Fruit fly (Drosophila melanogaster) whole organism, prepupa: ENCODE data around the gene SkpD.

Source experiments
- Blimp-1 ChIP-seq: fragments of 200-800 bp; sonication (Bioruptor generic); optimal IDR thresholded peaks from 3 replicates; lab custom pipeline; 2017; ENCODE audit warnings: missing biosample characterization, missing genetic modification characterization, mild to moderate bottlenecking, moderate library complexity, missing genetic modification reagents
- CG10631 ChIP-seq: fragments of 200-800 bp; sonication (Bioruptor generic); optimal IDR thresholded peaks from 2 replicates; lab custom pipeline; 2016; ENCODE audit warnings: missing biosample characterization, missing genetic modification characterization
- CG10669 ChIP-seq: fragments of 200-800 bp; sonication (Bioruptor generic); optimal IDR thresholded peaks from 3 replicates; lab custom pipeline; 2018; ENCODE audit warnings: missing biosample characterization, mild to moderate bottlenecking, missing genetic modification characterization, moderate library complexity
- CG11294 ChIP-seq: fragments of 200-800 bp; sonication (Bioruptor generic); IDR thresholded peaks from 2 replicates; pipeline ENCODE4 v1.3.6; 2022; ENCODE audit warnings: missing biosample characterization, missing genetic modification characterization
- CG11762 ChIP-seq: fragments of 200-800 bp; sonication (Bioruptor generic); optimal IDR thresholded peaks from 3 replicates; lab custom pipeline; 2016; ENCODE audit warnings: missing biosample characterization, missing genetic modification characterization; ENCODE audit not compliant: insufficient read depth
- CG3032 ChIP-seq: fragments of 200-800 bp; optimal IDR thresholded peaks from 2 replicates; lab custom pipeline; 2019; ENCODE audit warnings: missing biosample characterization, mild to moderate bottlenecking, missing genetic modification characterization, moderate library complexity
- CG31627 ChIP-seq: fragments of 200-800 bp; sonication (Bioruptor generic); optimal IDR thresholded peaks from 3 replicates; lab custom pipeline; 2016; ENCODE audit warnings: missing biosample characterization, missing genetic modification characterization
- CG3919 ChIP-seq: fragments of 200-800 bp; sonication (Bioruptor generic); optimal IDR thresholded peaks from 3 replicates; lab custom pipeline; 2016; ENCODE audit warnings: missing biosample characterization, missing genetic modification characterization
- CG4318 ChIP-seq: fragments of 200-800 bp; sonication (Bioruptor generic); optimal IDR thresholded peaks from 3 replicates; lab custom pipeline; 2017; ENCODE audit warnings: missing biosample characterization, mild to moderate bottlenecking, missing genetic modification characterization
- CG6163 ChIP-seq: fragments of 200-800 bp; sonication (Bioruptor generic); IDR thresholded peaks from 3 replicates; pipeline ENCODE4 v1.3.6; 2022; ENCODE audit warnings: missing biosample characterization, missing genetic modification characterization
- CG6792 ChIP-seq: fragments of 200-800 bp; sonication (Bioruptor generic); optimal IDR thresholded peaks from 3 replicates; lab custom pipeline; 2016; ENCODE audit warnings: missing biosample characterization, missing genetic modification characterization
- CG6854 ChIP-seq: fragments of 200-800 bp; sonication (Bioruptor generic); optimal IDR thresholded peaks from 2 replicates; lab custom pipeline; 2017; ENCODE audit warnings: missing biosample characterization, mild to moderate bottlenecking, missing genetic modification characterization
- CG7368 ChIP-seq: fragments of 200-800 bp; sonication (Bioruptor generic); optimal IDR thresholded peaks from 3 replicates; lab custom pipeline; 2016; ENCODE audit warnings: missing biosample characterization, missing genetic modification characterization
- CG8119 ChIP-seq: fragments of 200-800 bp; sonication (Bioruptor generic); IDR thresholded peaks from 3 replicates; pipeline ENCODE4 v1.3.6; 2022; ENCODE audit warnings: missing biosample characterization, missing genetic modification characterization
- CG8319 ChIP-seq: fragments of 200-800 bp; sonication (Bioruptor generic); optimal IDR thresholded peaks from 3 replicates; lab custom pipeline; 2016; ENCODE audit warnings: missing biosample characterization, missing genetic modification characterization
- CG8632 ChIP-seq: fragments of 200-800 bp; sonication (Bioruptor generic); optimal IDR thresholded peaks from 3 replicates; lab custom pipeline; 2016; ENCODE audit warnings: missing biosample characterization, missing genetic modification characterization
- Eip75B ChIP-seq: fragments of 200-800 bp; sonication (Bioruptor generic); optimal IDR thresholded peaks from 3 replicates; lab custom pipeline; 2016; ENCODE audit warnings: missing biosample characterization, missing genetic modification characterization
- Eip78C ChIP-seq: fragments of 200-800 bp; sonication (Bioruptor generic); peaks from one replicate; lab custom pipeline; 2016; ENCODE audit warnings: missing biosample characterization, missing genetic modification characterization
- Eip93F ChIP-seq: fragments of 200-800 bp; sonication (Bioruptor generic); optimal IDR thresholded peaks from 2 replicates; lab custom pipeline; 2016; ENCODE audit warnings: missing biosample characterization, mild to moderate bottlenecking, missing genetic modification characterization
- Ets21C ChIP-seq: fragments of 200-800 bp; sonication (Bioruptor generic); optimal IDR thresholded peaks from 3 replicates; lab custom pipeline; 2016; ENCODE audit warnings: missing biosample characterization, missing genetic modification characterization
- Gug ChIP-seq: fragments of 200-800 bp; sonication (Bioruptor generic); IDR thresholded peaks from 2 replicates; pipeline ENCODE4 v1.3.6; 2022; ENCODE audit warnings: missing biosample characterization, missing genetic modification characterization
- Hr38 ChIP-seq: sonication (Bioruptor generic); optimal IDR thresholded peaks from 2 replicates; lab custom pipeline; 2016; ENCODE audit warnings: missing biosample characterization, missing genetic modification characterization
- Hr4 ChIP-seq: fragments of 200-800 bp; sonication (Bioruptor generic); optimal IDR thresholded peaks from 3 replicates; lab custom pipeline; 2016; ENCODE audit warnings: missing biosample characterization, missing genetic modification characterization
- Lpt ChIP-seq: fragments of 200-800 bp; sonication (Bioruptor generic); optimal IDR thresholded peaks from 3 replicates; lab custom pipeline; 2016; ENCODE audit warnings: missing biosample characterization, missing genetic modification characterization
- Met ChIP-seq: fragments of 200-800 bp; sonication (Bioruptor generic); optimal IDR thresholded peaks from 3 replicates; lab custom pipeline; 2016; ENCODE audit warnings: missing biosample characterization, missing genetic modification characterization
- OdsH ChIP-seq: fragments of 200-800 bp; sonication (Bioruptor generic); optimal IDR thresholded peaks from 3 replicates; lab custom pipeline; 2016; ENCODE audit warnings: missing biosample characterization, missing genetic modification characterization
- Smox ChIP-seq: fragments of 200-800 bp; sonication (Bioruptor generic); optimal IDR thresholded peaks from 3 replicates; lab custom pipeline; 2016; ENCODE audit warnings: missing biosample characterization, missing genetic modification characterization
- Sox102F ChIP-seq: fragments of 200-800 bp; sonication (Bioruptor generic); optimal IDR thresholded peaks from 2 replicates; lab custom pipeline; 2016; ENCODE audit warnings: missing biosample characterization, mild to moderate bottlenecking, missing genetic modification characterization
- Sox14 ChIP-seq: fragments of 200-800 bp; sonication (Bioruptor generic); optimal IDR thresholded peaks from 3 replicates; lab custom pipeline; 2016; ENCODE audit warnings: missing biosample characterization, missing genetic modification characterization
- Sox15 ChIP-seq: fragments of 200-800 bp; sonication (Bioruptor generic); optimal IDR thresholded peaks from 3 replicates; lab custom pipeline; 2016; ENCODE audit warnings: missing biosample characterization, missing genetic modification characterization
- achi ChIP-seq: fragments of 200-800 bp; sonication (Bioruptor generic); optimal IDR thresholded peaks from 3 replicates; lab custom pipeline; 2016; ENCODE audit warnings: missing biosample characterization, missing genetic modification characterization
- acj6 ChIP-seq: fragments of 200-800 bp; sonication (Bioruptor generic); optimal IDR thresholded peaks from 3 replicates; lab custom pipeline; 2016; ENCODE audit warnings: missing biosample characterization, missing genetic modification characterization
- cyc ChIP-seq: fragments of 200-800 bp; sonication (Bioruptor generic); optimal IDR thresholded peaks from 3 replicates; lab custom pipeline; 2016; ENCODE audit warnings: missing biosample characterization, missing genetic modification characterization
- dsx ChIP-seq: fragments of 200-800 bp; optimal IDR thresholded peaks from 3 replicates; lab custom pipeline; 2019; ENCODE audit warnings: missing biosample characterization, mild to moderate bottlenecking, missing genetic modification characterization, moderate library complexity; ENCODE audit not compliant: poor library complexity, severe bottlenecking
- esn ChIP-seq: fragments of 200-800 bp; sonication (Bioruptor generic); optimal IDR thresholded peaks from 2 replicates; lab custom pipeline; 2016; ENCODE audit warnings: missing biosample characterization, mild to moderate bottlenecking, missing genetic modification characterization, moderate library complexity
- fd59A ChIP-seq: fragments of 200-800 bp; sonication (Bioruptor generic); optimal IDR thresholded peaks from 2 replicates; lab custom pipeline; 2017; ENCODE audit warnings: missing biosample characterization, mild to moderate bottlenecking, missing genetic modification characterization, missing genetic modification reagents
- fd85E ChIP-seq: fragments of 200-800 bp; sonication (Bioruptor generic); optimal IDR thresholded peaks from 3 replicates; lab custom pipeline; 2016; ENCODE audit warnings: missing biosample characterization, missing genetic modification characterization
- fkh ChIP-seq: fragments of 200-800 bp; sonication (Bioruptor generic); optimal IDR thresholded peaks from 3 replicates; lab custom pipeline; 2017; ENCODE audit warnings: missing biosample characterization, mild to moderate bottlenecking, missing genetic modification characterization, moderate library complexity
- lz ChIP-seq: fragments of 200-800 bp; sonication (Bioruptor generic); optimal IDR thresholded peaks from 3 replicates; lab custom pipeline; 2016; ENCODE audit warnings: missing biosample characterization, missing genetic modification characterization
- net ChIP-seq: fragments of 200-800 bp; sonication (Bioruptor generic); optimal IDR thresholded peaks from 3 replicates; lab custom pipeline; 2016; ENCODE audit warnings: missing biosample characterization, missing genetic modification characterization
- pdm3 ChIP-seq: fragments of 200-800 bp; sonication (Bioruptor generic); optimal IDR thresholded peaks from 3 replicates; lab custom pipeline; 2016; ENCODE audit warnings: missing biosample characterization, missing genetic modification characterization
- salr ChIP-seq, 2 experiments: fragments of 200-800 bp; sonication (Bioruptor generic); optimal IDR thresholded peaks; 3 replicates each; lab custom pipeline; 2016 to 2018; ENCODE audit warnings: missing biosample characterization in 2 of 2, missing genetic modification characterization in 2 of 2, mild to moderate bottlenecking in 1 of 2
- spab ChIP-seq: fragments of 200-800 bp; sonication (Bioruptor generic); optimal IDR thresholded peaks from 2 replicates; lab custom pipeline; 2017; ENCODE audit warnings: missing biosample characterization, mild to moderate bottlenecking, missing genetic modification characterization, missing genetic modification reagents
- svp ChIP-seq: fragments of 200-800 bp; sonication (Bioruptor generic); peaks from one replicate; lab custom pipeline; 2016; ENCODE audit warnings: missing biosample characterization, missing genetic modification characterization
- topi ChIP-seq: fragments of 200-800 bp; sonication (Bioruptor generic); optimal IDR thresholded peaks from 3 replicates; lab custom pipeline; 2016; ENCODE audit warnings: missing biosample characterization, missing genetic modification characterization
- vri ChIP-seq: fragments of 200-800 bp; sonication (Bioruptor generic); optimal IDR thresholded peaks from 3 replicates; lab custom pipeline; 2016; ENCODE audit warnings: missing biosample characterization, mild to moderate bottlenecking, missing genetic modification characterization

The SkpD gene

dm6 chrX:19846701-19847383 lies 34.3 kb downstream of the SkpD start (continued):
- peak; percentile 96 for TF ChIP-seq Sox14 (GFP tag; lab: Kevin White, UChicago)
- TF ChIP-seq Hr4 (GFP tag; lab: Kevin White, UChicago): peak; percentile 96
- peak; percentile 95 for TF ChIP-seq CG6792 (GFP tag; lab: Kevin White, UChicago)
- peak; percentile 88 for TF ChIP-seq Hr38
- peak; percentile 91 for TF ChIP-seq CG10669 (GFP tag; lab: Kevin White, UChicago)
- TF ChIP-seq Sox102F (GFP tag; lab: Kevin White, UChicago): peak; percentile 94
- peak; percentile 90 for TF ChIP-seq dsx (GFP tag; lab: Kevin White, UChicago)
- TF ChIP-seq CG8632: peak; percentile 91
- TF ChIP-seq CG10631 (GFP tag; lab: Kevin White, UChicago): peak; percentile 94
- peak; percentile 95 for TF ChIP-seq CG6854
- peak; percentile 96 for TF ChIP-seq lz (GFP tag; lab: Kevin White, UChicago)
- peak; percentile 94 for TF ChIP-seq CG7368
- peak; percentile 94 for TF ChIP-seq Gug (GFP tag; lab: Robert Waterston, UW)
- TF ChIP-seq CG8319 (GFP tag; lab: Kevin White, UChicago): peak; percentile 90
- TF ChIP-seq CG6163 (GFP tag; lab: Robert Waterston, UW): peak; percentile 97
- TF ChIP-seq CG4318: peak; percentile 94
- peak; percentile 96 for TF ChIP-seq cyc (GFP tag; lab: Kevin White, UChicago)
- TF ChIP-seq CG11294 (GFP tag; lab: Robert Waterston, UW): peak; percentile 93
- peak; percentile 97 for TF ChIP-seq svp (GFP tag; lab: Kevin White, UChicago)
- TF ChIP-seq Smox (GFP tag; lab: Kevin White, UChicago): peak; percentile 93
- TF ChIP-seq Met: peak; percentile 96
- TF ChIP-seq CG11762: peak; percentile 86
- TF ChIP-seq Sox15: peak; percentile 94
- peak; percentile 95 for TF ChIP-seq Ets21C (GFP tag; lab: Kevin White, UChicago)
- peak; percentile 96 for TF ChIP-seq CG3032 (tag; lab: Kevin White, UChicago)
- peak; percentile 98 for TF ChIP-seq Eip78C (GFP tag; lab: Kevin White, UChicago)
- TF ChIP-seq fd85E (GFP tag; lab: Kevin White, UChicago): peak; percentile 79
- TF ChIP-seq Eip75B (GFP tag; lab: Kevin White, UChicago): peak; percentile 94
- TF ChIP-seq achi (GFP tag; lab: Kevin White, UChicago): peak; percentile 94
- peak; percentile 97 for TF ChIP-seq pdm3 (GFP tag; lab: Kevin White, UChicago)
- TF ChIP-seq salr (GFP tag; optimal IDR thresholded peaks at IDR 0.05; lab: Kevin White, UChicago): peak; percentile 90 to 92
- TF ChIP-seq CG8119 (GFP tag; lab: Robert Waterston, UW): peak; percentile 92
- peak; percentile 84 for TF ChIP-seq Blimp-1 (GFP tag; lab: Kevin White, UChicago)
- peak; percentile 68 for TF ChIP-seq vri

dm6 chrX:19848342-19848793 lies 35.8 kb downstream of the SkpD start:
- peak; percentile 72 for TF ChIP-seq net (GFP tag; lab: Kevin White, UChicago)
- TF ChIP-seq spab: peak; percentile 0
- peak; percentile 44 for TF ChIP-seq CG3032 (tag; lab: Kevin White, UChicago)
- peak; percentile 80 for TF ChIP-seq pdm3 (GFP tag; lab: Kevin White, UChicago)
- peak; percentile 65 for TF ChIP-seq Eip75B (GFP tag; lab: Kevin White, UChicago)
- TF ChIP-seq esn (GFP tag; lab: Kevin White, UChicago): peak; percentile 75
- TF ChIP-seq achi (GFP tag; lab: Kevin White, UChicago): peak; percentile 68
- peak; percentile 71 for TF ChIP-seq Sox14 (GFP tag; lab: Kevin White, UChicago)
- peak; percentile 60 for TF ChIP-seq Sox102F (GFP tag; lab: Kevin White, UChicago)
- peak; percentile 60 for TF ChIP-seq CG11762
- peak; percentile 35 for TF ChIP-seq vri
- TF ChIP-seq CG6854: peak; percentile 65
- peak; percentile 44 for TF ChIP-seq CG11294 (GFP tag; lab: Robert Waterston, UW)
- peak; percentile 73 for TF ChIP-seq lz (GFP tag; lab: Kevin White, UChicago)
- peak; percentile 32 for TF ChIP-seq fkh (GFP tag; lab: Kevin White, UChicago)
- peak; percentile 90 for TF ChIP-seq Eip78C (GFP tag; lab: Kevin White, UChicago)
- peak; percentile 63 for TF ChIP-seq acj6
- TF ChIP-seq Eip93F (GFP tag; lab: Kevin White, UChicago): peak; percentile 17
- peak; percentile 74 for TF ChIP-seq topi (GFP tag; lab: Kevin White, UChicago)
- TF ChIP-seq CG10669 (GFP tag; lab: Kevin White, UChicago): peak; percentile 68
- TF ChIP-seq CG3919: peak; percentile 78
- no peak for TF ChIP-seq Blimp-1 (GFP tag; lab: Kevin White, UChicago)
- TF ChIP-seq CG31627: peak; percentile 79
- TF ChIP-seq CG6792 (GFP tag; lab: Kevin White, UChicago): peak; percentile 66
- peak; percentile 15 for TF ChIP-seq dsx (GFP tag; lab: Kevin White, UChicago)
- peak; percentile 42 for TF ChIP-seq fd59A
- peak; percentile 49 for TF ChIP-seq Lpt (GFP tag; lab: Kevin White, UChicago)
- TF ChIP-seq CG4318: peak; percentile 40
- TF ChIP-seq Gug (GFP tag; lab: Robert Waterston, UW): peak; percentile 74
- peak; percentile 69 for TF ChIP-seq OdsH (GFP tag; lab: Kevin White, UChicago)
- peak; percentile 44 to 55 for TF ChIP-seq salr (GFP tag; optimal IDR thresholded peaks at IDR 0.05; lab: Kevin White, UChicago)
- no peak for TF ChIP-seq fd85E (GFP tag; lab: Kevin White, UChicago)
